Worm (Caenorhabditis elegans) whole organism, L3 larva: ENCODE data around the gene rps-3.

Experiments
- ZK546.5 ChIP-seq: sonication (generic microtip); optimal IDR thresholded peaks from 2 replicates; lab custom pipeline; 2017; ENCODE audit warnings: missing biosample characterization, missing genetic modification characterization
- ama-1 ChIP-seq: fragments of 150-350 bp; optimal IDR thresholded peaks from 2 replicates; lab custom pipeline; 2018
- ceh-9 ChIP-seq: sonication (generic microtip); optimal IDR thresholded peaks from 2 replicates; lab custom pipeline; 2018; ENCODE audit warnings: missing biosample characterization, missing genetic modification characterization
- elt-3 ChIP-seq, 3 experiments: fragments of 150-350 bp in 1 of 3; sonication (generic microtip) in 2 of 3; optimal IDR thresholded peaks; 2 replicates in 2 of 3; 4 replicates in 1 of 3; lab custom pipeline; 2014 to 2017; ENCODE audit warnings: missing biosample characterization in 3 of 3, missing genetic modification characterization in 3 of 3
- fkh-10 ChIP-seq: sonication (generic microtip); optimal IDR thresholded peaks from 2 replicates; lab custom pipeline; 2017; ENCODE audit warnings: missing biosample characterization, missing genetic modification reagents, missing genetic modification characterization
- jun-1 ChIP-seq: fragments of 150-350 bp; optimal IDR thresholded peaks from 2 replicates; lab custom pipeline; 2014; ENCODE audit warnings: missing biosample characterization, missing genetic modification reagents, missing genetic modification characterization
- nfya-1 ChIP-seq: sonication (generic microtip); optimal IDR thresholded peaks from 2 replicates; lab custom pipeline; 2017; ENCODE audit warnings: missing genetic modification characterization, mild to moderate bottlenecking, missing compliant biosample characterization, antibody characterized with exemption, moderate library complexity; ENCODE audit not compliant: insufficient read depth
- nhr-237 ChIP-seq: fragments of 150-350 bp; optimal IDR thresholded peaks from 2 replicates; lab custom pipeline; 2014; ENCODE audit warnings: missing biosample characterization, missing genetic modification characterization
- pha-4 ChIP-seq: fragments of 150-350 bp; optimal IDR thresholded peaks from 2 replicates; lab custom pipeline; 2014; ENCODE audit warnings: missing biosample characterization, missing genetic modification reagents, missing genetic modification characterization
- skn-1 ChIP-seq: fragments of 150-350 bp; optimal IDR thresholded peaks from 2 replicates; lab custom pipeline; 2014; ENCODE audit warnings: missing biosample characterization, missing genetic modification characterization
- snpc-4 ChIP-seq: fragments of 150-350 bp; optimal IDR thresholded peaks from 2 replicates; lab custom pipeline; 2014; ENCODE audit warnings: missing biosample characterization, missing genetic modification characterization
- unc-39 ChIP-seq: sonication (generic microtip); optimal IDR thresholded peaks from 4 replicates; lab custom pipeline; 2017; ENCODE audit warnings: missing biosample characterization, missing genetic modification characterization
- unc-62 ChIP-seq: fragments of 150-350 bp; sonication (generic microtip); optimal IDR thresholded peaks from 4 replicates; lab custom pipeline; 2014; ENCODE audit warnings: missing biosample characterization, missing genetic modification reagents, missing genetic modification characterization
- ztf-11 ChIP-seq: fragments of 150-350 bp; optimal IDR thresholded peaks from 2 replicates; lab custom pipeline; 2014; ENCODE audit warnings: missing biosample characterization, missing genetic modification characterization

DNA sequence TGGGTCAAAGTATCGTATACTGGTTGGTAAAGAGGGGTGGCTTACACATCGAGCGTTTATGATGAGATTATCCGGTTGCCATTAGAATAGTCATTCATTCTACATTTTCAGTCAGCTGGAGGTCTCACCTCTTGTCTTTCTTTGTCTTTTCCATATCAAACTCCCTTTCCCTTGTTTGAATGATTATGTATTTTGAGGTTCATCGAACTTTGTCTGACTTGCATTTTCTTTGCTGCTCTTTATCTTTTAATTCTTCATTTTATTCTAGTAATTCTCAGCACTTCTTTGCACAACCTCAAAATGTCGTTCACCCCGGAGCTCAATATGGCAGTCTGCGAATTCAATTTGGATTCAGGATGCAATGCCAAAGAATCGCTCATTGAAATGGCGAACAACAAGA lies 33.9 kb downstream of the rps-3 start, which contains the start of gene T12A2.3:
- TF ChIP-seq ceh-9 (tag; lab: Kevin White, UChicago) = no peak
- TF ChIP-seq snpc-4 (tag; lab: Kevin White, UChicago) = no peak
- no peak for TF ChIP-seq ztf-11 (tag; lab: Kevin White, UChicago)
- no peak for TF ChIP-seq ama-1 (lab: Kevin White, UChicago)
- TF ChIP-seq ZK546.5 (tag; lab: Kevin White, UChicago) = no peak
- TF ChIP-seq nfya-1 = no peak
- no peak for TF ChIP-seq unc-62
- no peak for TF ChIP-seq elt-3 (tag; optimal IDR thresholded peaks at IDR 0.05; lab: Kevin White, UChicago)
- no peak for TF ChIP-seq nhr-237 (tag; lab: Kevin White, UChicago)
- no peak for TF ChIP-seq fkh-10
- TF ChIP-seq skn-1 (tag; lab: Kevin White, UChicago) = no peak
- no peak for TF ChIP-seq jun-1 (tag; lab: Kevin White, UChicago)
- TF ChIP-seq pha-4 (tag; lab: Kevin White, UChicago) = no peak
- TF ChIP-seq unc-39 (tag; lab: Kevin White, UChicago) = no peak
